Worm (Caenorhabditis elegans): ENCODE data around the gene sdf-9.

The sdf-9 gene

ce11 chrV:20831867-20832266 lies 33.8 kb downstream of the sdf-9 start:
- TF ChIP-seq blmp-1 (tag; optimal IDR thresholded peaks at IDR 0.05) (no peak), ztf-11 (tag; optimal IDR thresholded peaks at IDR 0.05) (no peak), pha-4 (tag; optimal IDR thresholded peaks at IDR 0.05) (peak; percentile 45), nhr-237 (tag; optimal IDR thresholded peaks at IDR 0.05) (no peak)

- TF ChIP-seq zip-8 (tag; optimal IDR thresholded peaks at IDR 0.05) (no peak), cnd-1 (tag; optimal IDR thresholded peaks at IDR 0.05) (no peak), unc-120 (tag; optimal IDR thresholded peaks at IDR 0.05; ENCODE audit: poor library complexity, severe bottlenecking) (no peak), mls-2 (tag; optimal IDR thresholded peaks at IDR 0.05) (no peak), unc-39 (tag; optimal IDR thresholded peaks at IDR 0.05) (no peak), sem-2 (GFP tag; optimal IDR thresholded peaks at IDR 0.05) (no peak), sptf-1 (tag; optimal IDR thresholded peaks at IDR 0.05) (peak; percentile 63), lin-13 (tag; optimal IDR thresholded peaks at IDR 0.05) (peak; percentile 7), blmp-1 (tag; optimal IDR thresholded peaks at IDR 0.05) (no peak), ces-1 (GFP tag; optimal IDR thresholded peaks at IDR 0.05) (peak; percentile 90), lsy-2 (tag; optimal IDR thresholded peaks at IDR 0.05) (no peak), nhr-28 (tag; optimal IDR thresholded peaks at IDR 0.05) (no peak), lin-32 (GFP tag; optimal IDR thresholded peaks at IDR 0.05) (no peak), nhr-2 (tag; optimal IDR thresholded peaks at IDR 0.05) (no peak), hlh-1 (tag; optimal IDR thresholded peaks at IDR 0.05) (no peak), ztf-11 (tag; optimal IDR thresholded peaks at IDR 0.05) (no peak), ceh-39 (tag; optimal IDR thresholded peaks at IDR 0.05) (no peak), ceh-43 (GFP tag; optimal IDR thresholded peaks at IDR 0.05) (no peak), M03D4.4 (tag; optimal IDR thresholded peaks at IDR 0.05) (no peak), nhr-12 (tag; optimal IDR thresholded peaks at IDR 0.05) (no peak), mep-1 (tag; optimal IDR thresholded peaks at IDR 0.05) (peak; percentile 52), drap-1 (GFP tag; optimal IDR thresholded peaks at IDR 0.05) (no peak), bed-3 (GFP tag; optimal IDR thresholded peaks at IDR 0.05) (peak; percentile 15), nhr-76 (tag; optimal IDR thresholded peaks at IDR 0.05) (no peak), nhr-237 (tag; optimal IDR thresholded peaks at IDR 0.05) (no peak), elt-3 (tag; optimal IDR thresholded peaks at IDR 0.05) (no peak), pha-4 (tag; optimal IDR thresholded peaks at IDR 0.05) (no peak), flh-1 (GFP tag; optimal IDR thresholded peaks at IDR 0.05) (no peak), unc-62 (GFP tag; optimal IDR thresholded peaks at IDR 0.05) (no peak), tbx-8 (GFP tag; optimal IDR thresholded peaks at IDR 0.05) (no peak)
Measured at ce11 chrV:20832554-20832963, 34.5 kb downstream of the sdf-9 start.

ce11 chrV:20837765-20838164 lies 39.7 kb downstream of the sdf-9 start, which contains the start of gene mrps-12:
TSS of gene mrps-12 (plus strand) at chrV:20838080.
- peak; percentile 41 for TF ChIP-seq ceh-83 (GFP tag; optimal IDR thresholded peaks at IDR 0.05)
- peak; percentile 10 for TF ChIP-seq ces-1 (GFP tag; optimal IDR thresholded peaks at IDR 0.05)
- no peak for TF ChIP-seq drap-1 (GFP tag; optimal IDR thresholded peaks at IDR 0.05)

ce11 chrV:20838565-20838964 lies 40.5 kb downstream of the sdf-9 start, which contains the start of gene exos-7:
TSS of gene exos-7 (plus strand) at chrV:20838865.
- no peak for TF ChIP-seq ces-1 (GFP tag; optimal IDR thresholded peaks at IDR 0.05)

- TF ChIP-seq nhr-28 (tag; optimal IDR thresholded peaks at IDR 0.05), result no peak
- TF ChIP-seq ztf-11 (tag; optimal IDR thresholded peaks at IDR 0.05), result no peak
- no peak for TF ChIP-seq elt-3 (tag; optimal IDR thresholded peaks at IDR 0.05)
- TF ChIP-seq mls-2 (tag; optimal IDR thresholded peaks at IDR 0.05), result no peak
- no peak for TF ChIP-seq tbx-8 (GFP tag; optimal IDR thresholded peaks at IDR 0.05)
- no peak for TF ChIP-seq ces-1 (GFP tag; optimal IDR thresholded peaks at IDR 0.05)
- TF ChIP-seq M03D4.4 (tag; optimal IDR thresholded peaks at IDR 0.05), result no peak
- no peak for TF ChIP-seq lin-13 (tag; optimal IDR thresholded peaks at IDR 0.05)
- no peak for TF ChIP-seq ceh-83 (GFP tag; optimal IDR thresholded peaks at IDR 0.05)
- TF ChIP-seq nhr-237 (tag; optimal IDR thresholded peaks at IDR 0.05), result no peak
- no peak for TF ChIP-seq flh-1 (GFP tag; optimal IDR thresholded peaks at IDR 0.05)
- no peak for TF ChIP-seq ceh-39 (tag; optimal IDR thresholded peaks at IDR 0.05)
- TF ChIP-seq nhr-2 (tag; optimal IDR thresholded peaks at IDR 0.05), result no peak
- no peak for TF ChIP-seq unc-62 (GFP tag; optimal IDR thresholded peaks at IDR 0.05)
- no peak for TF ChIP-seq snpc-4 (tag; optimal IDR thresholded peaks at IDR 0.05)
Measured at ce11 chrV:20841484-20841883, 43.5 kb downstream of the sdf-9 start.

Data from whole organism, mixed stage, embryonic.